Worm (Caenorhabditis elegans): ENCODE results near the gene dac-1.

The dac-1 gene

DNA sequence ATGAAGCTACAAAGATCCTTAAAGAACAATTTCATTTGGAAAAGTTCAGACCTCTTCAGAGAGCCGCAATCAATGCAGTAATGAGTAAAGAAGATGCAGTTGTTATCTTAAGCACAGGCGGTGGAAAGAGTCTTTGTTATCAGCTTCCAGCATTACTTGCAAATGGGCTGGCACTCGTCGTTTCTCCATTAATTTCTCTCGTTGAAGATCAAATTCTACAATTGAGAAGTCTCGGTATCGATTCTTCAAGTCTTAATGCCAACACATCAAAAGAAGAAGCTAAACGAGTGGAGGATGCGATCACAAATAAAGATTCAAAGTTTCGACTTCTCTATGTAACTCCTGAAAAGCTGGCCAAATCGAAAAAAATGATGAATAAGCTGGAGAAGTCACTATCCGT lies 41.0 kb downstream of the dac-1 start:
- no peak for TF ChIP-seq pes-1 (GFP tag; IDR thresholded peaks at IDR 0.05)

- no peak for TF ChIP-seq tbx-11 (GFP tag; IDR thresholded peaks at IDR 0.05)
- TF ChIP-seq hmg-4 (GFP tag; optimal IDR thresholded peaks at IDR 0.05), result no peak
- TF ChIP-seq hnd-1 (tag; optimal IDR thresholded peaks at IDR 0.05), result no peak
- TF ChIP-seq tbx-37 (GFP tag; conservative IDR thresholded peaks at IDR 0.05), result no peak
- no peak for TF ChIP-seq B0310.2 (tag; optimal IDR thresholded peaks at IDR 0.05)
- TF ChIP-seq ets-7 (tag; optimal IDR thresholded peaks at IDR 0.05), result no peak
- no peak for TF ChIP-seq scrt-1 (GFP tag; IDR thresholded peaks at IDR 0.05)
- no peak for TF ChIP-seq flt-1 (GFP tag; IDR thresholded peaks at IDR 0.05)
- no peak for TF ChIP-seq ceh-36 (tag; optimal IDR thresholded peaks at IDR 0.05)
These were observed 44.0 kb downstream of the dac-1 start, which contains the start of gene exos-4.2 for ce11 chrIII:859898-860297. Gene exos-4.2, plus strand, starts transcription at chrIII:860198.

DNA sequence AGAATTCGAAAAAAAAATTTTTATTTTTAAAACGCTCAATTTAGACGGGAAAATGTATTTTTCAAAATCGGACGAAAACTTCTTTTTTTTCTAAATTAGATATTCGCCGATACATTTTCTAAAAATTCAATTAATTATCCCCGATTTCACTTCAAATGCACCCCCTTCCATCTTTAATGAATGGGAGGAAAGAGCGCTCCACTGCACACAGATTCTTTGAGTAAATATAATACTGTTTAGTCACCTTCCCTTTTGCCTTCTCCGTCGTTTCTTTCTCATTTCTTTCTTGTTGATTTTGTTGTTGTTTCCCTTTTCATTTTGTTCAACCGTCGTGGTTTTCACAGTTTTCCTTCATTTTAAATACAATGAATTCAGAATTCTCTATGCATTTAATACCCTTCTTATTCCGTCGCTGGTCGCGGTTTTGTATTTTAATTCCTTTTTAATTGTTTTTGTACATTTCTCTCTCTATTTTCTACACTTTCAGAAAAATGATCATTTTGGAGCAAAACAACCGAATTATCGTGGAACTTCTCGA lies 45.9 kb downstream of the dac-1 start, which contains the start of gene arx-4:
arx-4 (plus strand) TSS at position 488 of the 538 bp plus-strand sequence.
- TF ChIP-seq ceh-13 (GFP tag; optimal IDR thresholded peaks at IDR 0.05) (no peak), B0310.2 (tag; optimal IDR thresholded peaks at IDR 0.05) (no peak), pes-1 (GFP tag; IDR thresholded peaks at IDR 0.05) (no peak), aly-1 (tag; optimal IDR thresholded peaks at IDR 0.05) (no peak), F13C5.2 (tag; optimal IDR thresholded peaks at IDR 0.05) (no peak), tra-4 (tag; optimal IDR thresholded peaks at IDR 0.05) (no peak), sea-1 (GFP tag; conservative IDR thresholded peaks at IDR 0.05) (no peak)

- no peak for TF ChIP-seq ama-1 (optimal IDR thresholded peaks at IDR 0.05)
- TF ChIP-seq scrt-1 (GFP tag; IDR thresholded peaks at IDR 0.05), result no peak
- TF ChIP-seq ceh-13 (GFP tag; optimal IDR thresholded peaks at IDR 0.05), result no peak
- TF ChIP-seq flt-1 (GFP tag; IDR thresholded peaks at IDR 0.05), result no peak
- TF ChIP-seq hnd-1 (tag; optimal IDR thresholded peaks at IDR 0.05), result no peak
- no peak for TF ChIP-seq pes-1 (GFP tag; IDR thresholded peaks at IDR 0.05)
- TF ChIP-seq ets-7 (tag; optimal IDR thresholded peaks at IDR 0.05), result no peak
- no peak for TF ChIP-seq hmbx-1 (tag; optimal IDR thresholded peaks at IDR 0.05)
These were observed 52.9 kb downstream of the dac-1 start for ce11 chrIII:868866-869265.

- no peak for TF ChIP-seq scrt-1 (GFP tag; IDR thresholded peaks at IDR 0.05)
- no peak for TF ChIP-seq tra-4 (tag; optimal IDR thresholded peaks at IDR 0.05)
- peak; percentile 36 for TF ChIP-seq hmg-4 (GFP tag; optimal IDR thresholded peaks at IDR 0.05)
- no peak for TF ChIP-seq ceh-13 (GFP tag; optimal IDR thresholded peaks at IDR 0.05)
- no peak for TF ChIP-seq ets-7 (tag; optimal IDR thresholded peaks at IDR 0.05)
- TF ChIP-seq tbx-11 (GFP tag; IDR thresholded peaks at IDR 0.05), result no peak
These were observed 53.9 kb downstream of the dac-1 start, which contains the start of gene T24C4.2 for ce11 chrIII:869869-870268. Gene T24C4.2, minus strand, starts transcription at chrIII:869969.

DNA sequence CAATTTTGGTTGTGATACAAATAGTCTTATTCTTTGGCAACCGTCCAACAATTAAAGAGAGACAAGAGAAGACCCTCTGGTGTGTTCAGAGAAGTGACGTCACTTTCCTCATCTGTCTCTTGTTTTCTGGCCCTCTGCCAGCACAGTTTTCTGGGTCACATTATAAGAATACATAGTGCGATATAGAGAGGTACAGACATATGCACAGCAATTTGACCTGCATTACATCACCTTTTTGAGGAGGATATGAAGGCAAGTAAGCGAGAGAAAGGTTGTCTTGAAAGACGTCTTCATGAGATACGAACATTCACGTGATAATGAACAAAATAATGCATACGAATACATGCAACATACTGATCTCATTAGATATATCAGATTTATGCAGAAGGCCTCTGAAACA lies 54.6 kb downstream of the dac-1 start:
- TF ChIP-seq tra-4 (tag; optimal IDR thresholded peaks at IDR 0.05) (no peak), pes-1 (GFP tag; IDR thresholded peaks at IDR 0.05) (no peak), hnd-1 (tag; optimal IDR thresholded peaks at IDR 0.05) (no peak), ama-1 (optimal IDR thresholded peaks at IDR 0.05) (no peak), ceh-36 (tag; optimal IDR thresholded peaks at IDR 0.05) (no peak), flt-1 (GFP tag; IDR thresholded peaks at IDR 0.05) (no peak), aly-1 (tag; optimal IDR thresholded peaks at IDR 0.05) (no peak)
